Fruit fly (Drosophila melanogaster): ENCODE data around the gene Ufsp2.

DNA sequence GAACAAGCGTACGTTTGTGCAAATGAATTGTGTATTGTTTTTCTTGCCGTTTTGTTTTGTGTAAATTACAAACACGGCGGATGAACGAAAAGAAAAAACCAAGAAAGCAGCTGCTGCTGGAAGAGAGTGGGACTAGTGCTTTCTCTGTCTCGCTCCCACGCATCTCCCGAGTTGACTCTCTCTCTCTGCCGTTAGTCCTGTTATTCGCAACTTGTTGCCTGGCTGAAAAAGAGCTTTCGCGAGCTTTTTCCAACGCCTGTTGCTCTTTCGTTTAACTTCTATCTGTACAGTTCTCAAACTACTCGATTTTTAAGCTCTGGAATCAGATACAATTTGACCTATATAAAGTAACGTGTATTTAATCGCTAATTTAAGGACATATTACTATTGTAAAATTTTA lies 17.0 kb downstream of the Ufsp2 start:
- TF ChIP-seq OdsH (GFP tag; optimal IDR thresholded peaks at IDR 0.05) (no peak), sv (GFP tag; optimal IDR thresholded peaks at IDR 0.05) (no peak), tai (GFP tag; optimal IDR thresholded peaks at IDR 0.05) (no peak), lola (GFP tag; optimal IDR thresholded peaks at IDR 0.05) (no peak), fru (GFP tag; optimal IDR thresholded peaks at IDR 0.05) (no peak), Abd-B (GFP tag; optimal IDR thresholded peaks at IDR 0.05) (no peak), Myc (optimal IDR thresholded peaks at IDR 0.05) (no peak), brk (GFP tag; optimal IDR thresholded peaks at IDR 0.05) (no peak), jim (GFP tag; optimal IDR thresholded peaks at IDR 0.05) (no peak), usp (GFP tag; optimal IDR thresholded peaks at IDR 0.05) (no peak), HLH106 (tag; optimal IDR thresholded peaks at IDR 0.05) (no peak), Hr83 (GFP tag; optimal IDR thresholded peaks at IDR 0.05; ENCODE audit: poor library complexity, severe bottlenecking) (no peak), sage (GFP tag; optimal IDR thresholded peaks at IDR 0.05) (no peak)
